Worm (Caenorhabditis elegans) whole organism, late embryonic: ENCODE data around the gene C40C9.3.

Source experiments
- dmd-4 ChIP-seq: sonication (generic microtip); optimal IDR thresholded peaks from 2 replicates; lab custom pipeline; 2016; ENCODE audit warnings: borderline replicate concordance, missing genetic modification characterization, missing compliant biosample characterization
- nfya-1 ChIP-seq: sonication (generic microtip); optimal IDR thresholded peaks from 2 replicates; lab custom pipeline; 2017; ENCODE audit warnings: missing genetic modification characterization, mild to moderate bottlenecking, missing compliant biosample characterization, antibody characterized with exemption, moderate library complexity
- unc-3 ChIP-seq, 2 experiments: fragments of 200-800 bp in 1 of 2; sonication (Bioruptor generic) in 1 of 2; sonication (generic microtip) in 1 of 2; conservative IDR thresholded peaks in 1 of 2; optimal IDR thresholded peaks in 1 of 2; 2 replicates each; pipeline versions ENCODE4 v1.3.6 to Lab custom; 2016 to 2022; ENCODE audit warnings: missing compliant biosample characterization in 2 of 2, missing genetic modification characterization in 2 of 2, missing genetic modification reagents in 1 of 2

DNA sequence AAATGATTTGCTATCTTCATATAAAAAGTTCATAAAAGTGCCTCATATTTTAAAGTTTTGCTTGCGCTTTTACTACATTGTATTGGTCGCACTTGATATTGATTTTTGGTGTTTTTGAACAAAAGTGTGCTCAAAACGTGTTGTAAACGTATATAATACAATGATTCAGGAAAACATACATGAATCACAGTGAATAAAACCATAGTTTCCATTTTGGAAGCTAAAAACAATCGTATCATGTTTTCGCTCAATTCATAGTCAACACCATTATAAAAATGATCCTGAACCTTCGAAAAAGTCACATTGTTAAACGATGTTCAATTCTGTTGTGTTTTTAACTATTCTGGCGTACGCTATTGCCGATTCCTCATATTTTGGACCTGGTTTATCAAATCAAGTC lies at the start of gene C40C9.3:
- TF ChIP-seq unc-3 (GFP tag; conservative IDR thresholded peaks at IDR 0.05; lab: Robert Waterston, UW) (no peak), unc-3 (tag; optimal IDR thresholded peaks at IDR 0.05; lab: Kevin White, UChicago) (no peak), nfya-1 (tag; lab: Kevin White, UChicago) (no peak), dmd-4 (tag; lab: Kevin White, UChicago) (no peak)
